Worm (Caenorhabditis elegans) whole organism, L3 larva: ENCODE measurements around the gene hphd-1.

Experiments used
- ceh-16 ChIP-seq: sonication (generic microtip); optimal IDR thresholded peaks from 2 replicates; lab custom pipeline; 2017; ENCODE audit warnings: missing biosample characterization, missing genetic modification characterization
- elt-3 ChIP-seq, 3 experiments: fragments of 150-350 bp in 1 of 3; sonication (generic microtip) in 2 of 3; optimal IDR thresholded peaks; 2 replicates in 2 of 3; 4 replicates in 1 of 3; lab custom pipeline; 2014 to 2017; ENCODE audit warnings: missing biosample characterization in 3 of 3, missing genetic modification characterization in 3 of 3
- fos-1 ChIP-seq: fragments of 150-350 bp; optimal IDR thresholded peaks from 2 replicates; lab custom pipeline; 2014; ENCODE audit warnings: missing biosample characterization, missing genetic modification characterization
- jun-1 ChIP-seq: fragments of 150-350 bp; optimal IDR thresholded peaks from 2 replicates; lab custom pipeline; 2014; ENCODE audit warnings: missing biosample characterization, missing genetic modification reagents, missing genetic modification characterization
- nhr-237 ChIP-seq: fragments of 150-350 bp; optimal IDR thresholded peaks from 2 replicates; lab custom pipeline; 2014; ENCODE audit warnings: missing biosample characterization, missing genetic modification characterization
- nhr-28 ChIP-seq: fragments of 150-350 bp; optimal IDR thresholded peaks from 2 replicates; lab custom pipeline; 2014; ENCODE audit warnings: missing biosample characterization, missing genetic modification characterization
- sea-2 ChIP-seq: fragments of 150-350 bp; sonication (generic microtip); optimal IDR thresholded peaks from 4 replicates; lab custom pipeline; 2014; ENCODE audit warnings: missing biosample characterization, missing genetic modification reagents, missing genetic modification characterization
- unc-39 ChIP-seq: sonication (generic microtip); optimal IDR thresholded peaks from 4 replicates; lab custom pipeline; 2017; ENCODE audit warnings: missing biosample characterization, missing genetic modification characterization

ce11 chrII:12965589-12965988 lies 30.8 kb downstream of the hphd-1 start:
- TF ChIP-seq ceh-16 (tag; lab: Kevin White, UChicago) = no peak
- no peak for TF ChIP-seq fos-1 (tag; lab: Kevin White, UChicago)
- no peak for TF ChIP-seq unc-39
- no peak for TF ChIP-seq nhr-28 (tag; lab: Kevin White, UChicago)
- TF ChIP-seq elt-3 (tag; optimal IDR thresholded peaks at IDR 0.05; lab: Kevin White, UChicago) = no peak
- TF ChIP-seq nhr-237 (tag; lab: Kevin White, UChicago) = no peak
- TF ChIP-seq sea-2 (GFP tag; lab: Kevin White, UChicago) = no peak
- TF ChIP-seq jun-1 = no peak
